Worm (Caenorhabditis elegans): Measurements from ENCODE around the gene Y82E9BL.12.

DNA sequence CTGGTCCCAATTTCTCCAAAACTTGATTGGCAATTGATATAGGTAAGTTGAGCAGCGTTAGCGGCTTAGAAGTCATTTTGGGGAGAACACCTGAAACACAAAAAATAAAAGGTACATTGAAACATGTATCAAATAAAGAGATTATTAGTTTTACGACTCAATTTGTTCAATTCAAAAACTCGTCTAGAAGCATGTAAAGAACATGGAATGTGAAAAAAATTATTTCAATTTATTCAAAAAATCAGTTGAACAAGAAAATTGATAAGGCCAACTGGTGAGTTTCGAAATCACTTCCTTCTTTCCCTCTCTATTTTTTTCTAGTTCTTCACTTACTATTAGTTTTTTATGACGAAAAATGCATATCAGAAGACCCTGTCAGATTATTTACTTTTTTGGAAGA lies 33.5 kb upstream of the Y82E9BL.12 start, which contains the start of gene fbxa-30:
- TF ChIP-seq flt-1 (GFP tag; IDR thresholded peaks at IDR 0.05) (no peak), ztf-23 (GFP tag; IDR thresholded peaks at IDR 0.05) (no peak), tab-1 (GFP tag; IDR thresholded peaks at IDR 0.05) (no peak)

Measured in whole organism, midembryonic.